Fruit fly (Drosophila melanogaster): ENCODE measurements around the gene Prosbeta2R1.

The Prosbeta2R1 gene

DNA sequence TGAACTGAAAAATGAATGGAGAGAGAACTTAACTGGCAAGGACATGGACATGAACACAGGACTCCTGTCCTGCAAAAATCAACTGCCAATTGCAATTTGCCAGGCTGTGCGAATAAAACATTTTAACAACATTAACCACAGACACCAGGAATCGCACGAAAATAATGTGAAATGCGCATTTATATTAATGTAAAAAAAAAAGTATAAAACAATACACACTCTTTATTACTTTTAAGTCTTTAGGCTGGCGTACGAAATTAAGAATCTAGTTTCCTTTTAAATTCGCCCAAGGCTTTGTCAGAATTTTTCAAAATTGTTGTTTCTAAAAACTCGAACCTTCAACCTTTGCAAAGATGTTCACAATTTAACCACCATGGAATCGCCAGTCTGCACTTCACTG, 36.2 kb downstream of the Prosbeta2R1 start, which contains the start of gene CG12729:
Gene CG12729, plus strand, starts transcription at position 301 of the 400 bp plus-strand sequence.
- TF ChIP-seq danr (GFP tag; IDR thresholded peaks at IDR 0.05) (no peak), CG42726 (GFP tag; IDR thresholded peaks at IDR 0.05; ENCODE audit: partially characterized antibody) (no peak), Oli (tag; optimal IDR thresholded peaks at IDR 0.05) (no peak), HmgD (GFP tag; optimal IDR thresholded peaks at IDR 0.05) (no peak), CG10654 (GFP tag; optimal IDR thresholded peaks at IDR 0.05) (no peak), chm (GFP tag; IDR thresholded peaks at IDR 0.05) (no peak), C15 (GFP tag; IDR thresholded peaks at IDR 0.05) (no peak), dimm (GFP tag; IDR thresholded peaks at IDR 0.05) (no peak), CG8281 (tag; optimal IDR thresholded peaks at IDR 0.05) (no peak), gfzf (GFP tag; optimal IDR thresholded peaks at IDR 0.05) (no peak), h (optimal IDR thresholded peaks at IDR 0.05) (no peak), CG10431 (GFP tag; optimal IDR thresholded peaks at IDR 0.05) (no peak), croc (GFP tag; conservative IDR thresholded peaks at IDR 0.05) (no peak), CG13287 (GFP tag; IDR thresholded peaks at IDR 0.05; ENCODE audit: partially characterized antibody) (no peak), btn (GFP tag; optimal IDR thresholded peaks at IDR 0.05) (no peak), CG18764 (GFP tag; optimal IDR thresholded peaks at IDR 0.05) (no peak), tgo (GFP tag; IDR thresholded peaks at IDR 0.05) (no peak), CG1603 (tag; optimal IDR thresholded peaks at IDR 0.05) (no peak), pnt (GFP tag; optimal IDR thresholded peaks at IDR 0.05) (no peak), CG7745 (tag; optimal IDR thresholded peaks at IDR 0.05) (no peak)

dm6 chrX:5847544-5847943, 38.8 kb downstream of the Prosbeta2R1 start:
- TF ChIP-seq hb (GFP tag; IDR thresholded peaks at IDR 0.05; ENCODE audit: partially characterized antibody) = no peak
- TF ChIP-seq Hmr (GFP tag; optimal IDR thresholded peaks at IDR 0.05) = peak; percentile 45
- no peak for TF ChIP-seq btn (GFP tag; optimal IDR thresholded peaks at IDR 0.05)
- TF ChIP-seq Atf6 (GFP tag; IDR thresholded peaks at IDR 0.05) = 0 out of 2 replicates have a peak, but pooled peaks have one; percentile 29
- peak; percentile 36 for TF ChIP-seq CG17359 (tag; optimal IDR thresholded peaks at IDR 0.05)
- TF ChIP-seq Hmx (GFP tag; optimal IDR thresholded peaks at IDR 0.05) = no peak
- TF ChIP-seq CG6683 (GFP tag; optimal IDR thresholded peaks at IDR 0.05) = no peak
- TF ChIP-seq CG6689 (GFP tag; IDR thresholded peaks at IDR 0.05) = peak; percentile 32; the same call in 1 of the 2 replicates
- TF ChIP-seq unpg (GFP tag; optimal IDR thresholded peaks at IDR 0.05) = peak; percentile 5
- no peak for TF ChIP-seq slp2 (GFP tag; optimal IDR thresholded peaks at IDR 0.05)
- TF ChIP-seq PHDP (tag; optimal IDR thresholded peaks at IDR 0.05) = peak; percentile 17
- peak; percentile 47; the same call in 1 of the 2 replicates for TF ChIP-seq Xrp1 (GFP tag; IDR thresholded peaks at IDR 0.05)
- TF ChIP-seq exex (tag; optimal IDR thresholded peaks at IDR 0.05) = no peak
- TF ChIP-seq sens (GFP tag) = peak; percentile 49
- TF ChIP-seq chm (GFP tag; IDR thresholded peaks at IDR 0.05) = no peak
- peak; percentile 22 for TF ChIP-seq CG3281 (GFP tag; optimal IDR thresholded peaks at IDR 0.05)
- TF ChIP-seq YL-1 (GFP tag; optimal IDR thresholded peaks at IDR 0.05) = no peak
- TF ChIP-seq Ptx1 (GFP tag; IDR thresholded peaks at IDR 0.05) = peak; percentile 59
- 0 out of 3 replicates have a peak, but pooled peaks have one; percentile 36 for TF ChIP-seq ken (GFP tag; IDR thresholded peaks at IDR 0.05)
- no peak for TF ChIP-seq Mrtf (GFP tag; IDR thresholded peaks at IDR 0.05)
- peak; percentile 6 for TF ChIP-seq CG15514 (GFP tag; optimal IDR thresholded peaks at IDR 0.05)
- TF ChIP-seq CG2120 (GFP tag; optimal IDR thresholded peaks at IDR 0.05) = peak; percentile 56
- no peak for TF ChIP-seq bowl (GFP tag; IDR thresholded peaks at IDR 0.05)
- TF ChIP-seq CG15269 (tag; optimal IDR thresholded peaks at IDR 0.05) = peak; percentile 36
- no peak for TF ChIP-seq CG43689 (GFP tag; IDR thresholded peaks at IDR 0.05)
- peak; percentile 12; the same call in 1 of the 2 replicates for TF ChIP-seq vvl (GFP tag; IDR thresholded peaks at IDR 0.05)
- TF ChIP-seq Optix (GFP tag; IDR thresholded peaks at IDR 0.05) = peak; percentile 34; the same call in 2 of the 3 replicates
- no peak for TF ChIP-seq H2.0 (GFP tag; IDR thresholded peaks at IDR 0.05)
- 0 out of 2 replicates have a peak, but pooled peaks have one; percentile 12 for TF ChIP-seq MBD-R2 (GFP tag; IDR thresholded peaks at IDR 0.05)
- peak; percentile 6 for TF ChIP-seq az2 (GFP tag; optimal IDR thresholded peaks at IDR 0.05)
- peak; percentile 39; the same call in 2 of the 3 replicates for TF ChIP-seq Aef1 (GFP tag; IDR thresholded peaks at IDR 0.05)
- peak; percentile 4 for TF ChIP-seq bab2 (GFP tag; optimal IDR thresholded peaks at IDR 0.05)
- no peak for TF ChIP-seq eve (GFP tag; optimal IDR thresholded peaks at IDR 0.05)
- TF ChIP-seq jumu (GFP tag; optimal IDR thresholded peaks at IDR 0.05) = peak; percentile 3
